Fruit fly (Drosophila melanogaster) whole organism, embryonic: ENCODE results near the gene cl.

ENCODE experiments used
- Ada2b ChIP-seq: fragments of 200-800 bp; sonication (Bioruptor generic); IDR thresholded peaks from 2 replicates; pipeline ENCODE4 v1.3.6; 2022; ENCODE audit warnings: missing biosample characterization, missing genetic modification characterization
- B-H1 ChIP-seq: fragments of 200-800 bp; sonication (Bioruptor generic); IDR thresholded peaks from 3 replicates; pipeline ENCODE4 v1.3.6; 2022; ENCODE audit warnings: missing biosample characterization, missing genetic modification characterization
- Blimp-1 ChIP-seq: fragments of 200-800 bp; sonication (Bioruptor generic); optimal IDR thresholded peaks from 3 replicates; lab custom pipeline; 2018; ENCODE audit warnings: missing biosample characterization, missing genetic modification characterization, mild to moderate bottlenecking, moderate library complexity, missing genetic modification reagents
- CG10366 ChIP-seq: fragments of 200-800 bp; sonication (Bioruptor generic); IDR thresholded peaks from 2 replicates; pipeline ENCODE4 v1.3.6; 2022; ENCODE audit warnings: missing biosample characterization, missing genetic modification characterization
- CG11093 ChIP-seq: fragments of 200-800 bp; sonication (Bioruptor generic); IDR thresholded peaks from 3 replicates; pipeline ENCODE4 v1.3.6; 2022; ENCODE audit warnings: missing biosample characterization, missing genetic modification characterization
- CG12071 ChIP-seq: fragments of 200-800 bp; sonication (Bioruptor generic); optimal IDR thresholded peaks from 3 replicates; lab custom pipeline; 2018; ENCODE audit warnings: missing biosample characterization, mild to moderate bottlenecking, missing genetic modification characterization
- CG13775 ChIP-seq: fragments of 200-800 bp; sonication (Bioruptor generic); optimal IDR thresholded peaks from 3 replicates; lab custom pipeline; 2017; ENCODE audit warnings: missing biosample characterization, mild to moderate bottlenecking, missing genetic modification characterization
- CG14667 ChIP-seq: fragments of 200-800 bp; sonication (Bioruptor generic); IDR thresholded peaks from 2 replicates; pipeline ENCODE4 v1.3.6; 2022; ENCODE audit warnings: missing biosample characterization, missing genetic modification characterization
- CG15696 ChIP-seq: fragments of 200-800 bp; sonication (Bioruptor generic); optimal IDR thresholded peaks from 2 replicates; lab custom pipeline; 2019; ENCODE audit warnings: missing biosample characterization, mild to moderate bottlenecking, missing genetic modification characterization, moderate library complexity
- CG2120 ChIP-seq: fragments of 200-800 bp; sonication (Bioruptor generic); optimal IDR thresholded peaks from 3 replicates; lab custom pipeline; 2016; ENCODE audit warnings: missing biosample characterization, missing genetic modification characterization
- CG2199 ChIP-seq: fragments of 200-800 bp; sonication (Bioruptor generic); IDR thresholded peaks from 3 replicates; pipeline ENCODE4 v1.3.6; 2022; ENCODE audit warnings: missing biosample characterization, missing genetic modification characterization
- CG2875 ChIP-seq: fragments of 200-800 bp; sonication (Bioruptor generic); optimal IDR thresholded peaks from 2 replicates; lab custom pipeline; 2017; ENCODE audit warnings: missing biosample characterization, mild to moderate bottlenecking, missing genetic modification characterization, missing genetic modification reagents
- CG30431 ChIP-seq: fragments of 200-800 bp; sonication (Bioruptor generic); optimal IDR thresholded peaks from 2 replicates; lab custom pipeline; 2017; ENCODE audit warnings: missing biosample characterization, missing genetic modification characterization
- CG34376 ChIP-seq: fragments of 200-800 bp; sonication (Bioruptor generic); optimal IDR thresholded peaks from 2 replicates; lab custom pipeline; 2018; ENCODE audit warnings: missing biosample characterization, mild to moderate bottlenecking, missing genetic modification characterization
- CG3838 ChIP-seq: fragments of 200-800 bp; sonication (Bioruptor generic); optimal IDR thresholded peaks from 3 replicates; lab custom pipeline; 2016; ENCODE audit warnings: missing biosample characterization, missing genetic modification characterization
- CG5180 ChIP-seq: fragments of 200-800 bp; sonication (Bioruptor generic); optimal IDR thresholded peaks from 3 replicates; lab custom pipeline; 2017; ENCODE audit warnings: missing biosample characterization, missing genetic modification characterization, mild to moderate bottlenecking, moderate library complexity, missing genetic modification reagents
- CG6683 ChIP-seq: fragments of 200-800 bp; sonication (Bioruptor generic); optimal IDR thresholded peaks from 2 replicates; lab custom pipeline; 2017; ENCODE audit warnings: missing biosample characterization, mild to moderate bottlenecking, missing genetic modification characterization, missing genetic modification reagents
- CG6765 ChIP-seq: fragments of 200-800 bp; sonication (Bioruptor generic); optimal IDR thresholded peaks from 3 replicates; lab custom pipeline; 2017; ENCODE audit warnings: missing biosample characterization, mild to moderate bottlenecking, missing genetic modification characterization
- CG6791 ChIP-seq: fragments of 200-800 bp; sonication (Bioruptor generic); IDR thresholded peaks from 3 replicates; pipeline ENCODE4 v1.3.6; 2022; ENCODE audit warnings: missing biosample characterization, missing genetic modification characterization; ENCODE audit not compliant: partially characterized antibody
- CG9215 ChIP-seq: fragments of 200-800 bp; sonication (Bioruptor generic); IDR thresholded peaks from 2 replicates; pipeline ENCODE4 v1.3.6; 2022; ENCODE audit warnings: missing biosample characterization, missing genetic modification characterization
- CG9797 ChIP-seq: fragments of 200-800 bp; sonication (Bioruptor generic); optimal IDR thresholded peaks from 3 replicates; lab custom pipeline; 2018; ENCODE audit warnings: missing biosample characterization, mild to moderate bottlenecking, missing genetic modification characterization
- CkIIα-i1 ChIP-seq: fragments of 200-800 bp; sonication (Bioruptor generic); IDR thresholded peaks from 2 replicates; pipeline ENCODE4 v1.3.6; 2022; ENCODE audit warnings: missing biosample characterization, missing genetic modification characterization
- D19B ChIP-seq: fragments of 200-800 bp; sonication (Bioruptor generic); optimal IDR thresholded peaks from 2 replicates; lab custom pipeline; 2017; ENCODE audit warnings: missing biosample characterization, mild to moderate bottlenecking, missing genetic modification characterization
- Dip2 ChIP-seq: fragments of 200-800 bp; sonication (Bioruptor generic); IDR thresholded peaks from 2 replicates; pipeline ENCODE4 v1.3.6; 2022; ENCODE audit warnings: missing biosample characterization, missing genetic modification characterization
- Dref ChIP-seq: fragments of 200-800 bp; sonication (Bioruptor generic); IDR thresholded peaks from 2 replicates; pipeline ENCODE4 v1.3.6; 2022; ENCODE audit warnings: missing biosample characterization, missing genetic modification characterization
- ERR ChIP-seq: fragments of 200-800 bp; sonication (Bioruptor generic); optimal IDR thresholded peaks from 2 replicates; lab custom pipeline; 2016; ENCODE audit warnings: missing biosample characterization, missing genetic modification characterization
- Elba2 ChIP-seq: fragments of 200-800 bp; sonication (Bioruptor generic); optimal IDR thresholded peaks from 3 replicates; lab custom pipeline; 2016; ENCODE audit warnings: missing biosample characterization, missing genetic modification characterization
- Fer2 ChIP-seq: fragments of 200-800 bp; sonication (Bioruptor generic); optimal IDR thresholded peaks from 2 replicates; lab custom pipeline; 2018; ENCODE audit warnings: missing biosample characterization, mild to moderate bottlenecking, missing genetic modification characterization, moderate library complexity
- MBD-R2 ChIP-seq: fragments of 200-800 bp; sonication (Bioruptor generic); IDR thresholded peaks from 2 replicates; pipeline ENCODE4 v1.3.6; 2022; ENCODE audit warnings: missing biosample characterization, missing genetic modification characterization
- MTF-1 ChIP-seq: fragments of 200-800 bp; sonication (Bioruptor generic); optimal IDR thresholded peaks from 2 replicates; lab custom pipeline; 2018; ENCODE audit warnings: missing biosample characterization, mild to moderate bottlenecking, missing genetic modification characterization, borderline replicate concordance
- Rx ChIP-seq: fragments of 200-800 bp; sonication (Bioruptor generic); IDR thresholded peaks from 2 replicates; pipeline ENCODE4 v1.3.6; 2022; ENCODE audit warnings: missing biosample characterization, missing genetic modification characterization
- Ssrp ChIP-seq: fragments of 200-800 bp; sonication (Bioruptor generic); optimal IDR thresholded peaks from 2 replicates; lab custom pipeline; 2018; ENCODE audit warnings: missing biosample characterization, mild to moderate bottlenecking, missing genetic modification characterization, moderate library complexity
- ase ChIP-seq: fragments of 200-800 bp; sonication (Bioruptor generic); IDR thresholded peaks from 3 replicates; pipeline ENCODE4 v1.3.6; 2022; ENCODE audit warnings: missing biosample characterization, missing genetic modification characterization
- dati ChIP-seq: fragments of 200-800 bp; sonication (Bioruptor generic); IDR thresholded peaks from 2 replicates; pipeline ENCODE4 v1.3.6; 2022; ENCODE audit warnings: missing biosample characterization, missing genetic modification characterization
- ems ChIP-seq: fragments of 200-800 bp; sonication (Bioruptor generic); optimal IDR thresholded peaks from 3 replicates; lab custom pipeline; 2016; ENCODE audit warnings: missing biosample characterization, missing genetic modification characterization
- en ChIP-seq: fragments of 200-800 bp; sonication (Bioruptor generic); optimal IDR thresholded peaks from 2 replicates; lab custom pipeline; 2016; ENCODE audit warnings: missing biosample characterization, missing genetic modification characterization
- gem ChIP-seq: fragments of 200-800 bp; sonication (Bioruptor generic); optimal IDR thresholded peaks from 2 replicates; lab custom pipeline; 2019; ENCODE audit warnings: missing biosample characterization, mild to moderate bottlenecking, missing genetic modification characterization, moderate library complexity
- jumu ChIP-seq: fragments of 200-800 bp; sonication (Bioruptor generic); optimal IDR thresholded peaks from 3 replicates; lab custom pipeline; 2016; ENCODE audit warnings: missing biosample characterization, missing genetic modification characterization
- ken ChIP-seq: fragments of 200-800 bp; sonication (Bioruptor generic); IDR thresholded peaks from 3 replicates; pipeline ENCODE4 v1.3.6; 2022; ENCODE audit warnings: missing biosample characterization, missing genetic modification characterization
- org-1 ChIP-seq: fragments of 200-800 bp; sonication (Bioruptor generic); optimal IDR thresholded peaks from 2 replicates; lab custom pipeline; 2017; ENCODE audit warnings: missing biosample characterization, missing genetic modification characterization
- pho ChIP-seq: fragments of 200-800 bp; sonication (Bioruptor generic); optimal IDR thresholded peaks from 2 replicates; lab custom pipeline; 2016; ENCODE audit warnings: missing biosample characterization, missing genetic modification characterization
- prd ChIP-seq, 3 experiments: fragments of >200 bp in 2 of 3; fragments of 200-800 bp in 1 of 3; sonication (Bioruptor generic) in 1 of 3; optimal IDR thresholded peaks in 2 of 3; IDR thresholded peaks in 1 of 3; 2 replicates in 2 of 3; 3 replicates in 1 of 3; pipeline versions ENCODE4 v1.3.6 to Lab custom; 2017 to 2022; ENCODE audit warnings: missing biosample characterization in 1 of 3, missing genetic modification characterization in 1 of 3
- pros ChIP-seq: fragments of 200-800 bp; sonication (Bioruptor generic); optimal IDR thresholded peaks from 3 replicates; lab custom pipeline; 2019; ENCODE audit warnings: missing biosample characterization, mild to moderate bottlenecking, missing genetic modification characterization, moderate library complexity
- sc ChIP-seq, 3 experiments: fragments of >200 bp in 2 of 3; fragments of 200-800 bp in 1 of 3; sonication (Bioruptor generic) in 1 of 3; optimal IDR thresholded peaks; 2 replicates in 2 of 3; 3 replicates in 1 of 3; lab custom pipeline; 2017; ENCODE audit warnings: mild to moderate bottlenecking in 1 of 3, missing biosample characterization in 1 of 3, missing genetic modification characterization in 1 of 3, missing genetic modification reagents in 1 of 3
- sisA ChIP-seq: fragments of 200-800 bp; sonication (Bioruptor generic); IDR thresholded peaks from 2 replicates; pipeline ENCODE4 v1.3.6; 2022; ENCODE audit warnings: missing biosample characterization, missing genetic modification characterization
- so ChIP-seq: fragments of 200-800 bp; sonication (Bioruptor generic); IDR thresholded peaks from 3 replicates; pipeline ENCODE4 v1.3.6; 2022; ENCODE audit warnings: missing biosample characterization, missing genetic modification characterization
- ttk ChIP-seq: fragments of 200-800 bp; sonication (Bioruptor generic); IDR thresholded peaks from 2 replicates; pipeline ENCODE4 v2.1.2; 2022; ENCODE audit warnings: missing biosample characterization, missing genetic modification characterization
- wdn ChIP-seq: fragments of 200-800 bp; sonication (Bioruptor generic); IDR thresholded peaks from 2 replicates; pipeline ENCODE4 v1.3.6; 2022; ENCODE audit warnings: missing biosample characterization, missing genetic modification characterization
- zen2 ChIP-seq: fragments of 200-800 bp; sonication (Bioruptor generic); IDR thresholded peaks from 3 replicates; pipeline ENCODE4 v1.3.6; 2022; ENCODE audit warnings: missing biosample characterization, missing genetic modification characterization; ENCODE audit not compliant: partially characterized antibody

Gene cl

dm6 chr2L:5523848-5524473, 4.0 kb downstream of the cl start, which contains the start of the genes Vps52 and Elp4 (continued):
- TF ChIP-seq CG14667 (GFP tag; lab: Robert Waterston, UW) (peak; percentile 28; the same call in 1 of the 2 replicates), Blimp-1 (GFP tag; lab: Kevin White, UChicago) (peak; percentile 75), CG30431 (GFP tag; lab: Kevin White, UChicago) (peak; percentile 21), dati (GFP tag; lab: Robert Waterston, UW) (no peak), CG12071 (GFP tag; lab: Kevin White, UChicago) (no peak), CG2120 (peak; percentile 84), D19B (GFP tag; lab: Kevin White, UChicago) (no peak), org-1 (no peak), gem (tag; lab: Kevin White, UChicago) (peak; percentile 88), zen2 (GFP tag; lab: Robert Waterston, UW) (peak; percentile 64; the same call in 2 of the 3 replicates), Fer2 (tag; lab: Kevin White, UChicago) (peak; percentile 71), sc (optimal IDR thresholded peaks at IDR 0.05; lab: Kevin White, UChicago) (no peak), sc (GFP tag; optimal IDR thresholded peaks at IDR 0.05; lab: Kevin White, UChicago) (peak; percentile 60), CG9797 (GFP tag; lab: Kevin White, UChicago) (peak; percentile 16), CG10366 (GFP tag; lab: Robert Waterston, UW) (peak; percentile 57), prd (optimal IDR thresholded peaks at IDR 0.05; lab: Kevin White, UChicago) (no peak), prd (GFP tag; IDR thresholded peaks at IDR 0.05; lab: Robert Waterston, UW) (peak; percentile 75), Dip2 (no peak), CG6765 (GFP tag; lab: Kevin White, UChicago) (peak; percentile 51), CG9215 (GFP tag; lab: Robert Waterston, UW) (peak; percentile 72), CG6791 (peak; percentile 80), Ada2b (GFP tag; lab: Robert Waterston, UW) (peak; percentile 56), ERR (GFP tag; lab: Kevin White, UChicago) (no peak), pros (GFP tag; lab: Kevin White, UChicago) (no peak), Ssrp (tag; lab: Kevin White, UChicago) (peak; percentile 81), CG5180 (GFP tag; lab: Kevin White, UChicago) (no peak), pho (GFP tag; lab: Kevin White, UChicago) (peak; percentile 75), ken (GFP tag; lab: Robert Waterston, UW) (peak; percentile 56; the same call in 1 of the 3 replicates), ems (GFP tag; lab: Kevin White, UChicago) (peak; percentile 16), Rx (GFP tag; lab: Robert Waterston, UW) (no peak), so (peak; percentile 64; the same call in 1 of the 3 replicates), ttk (GFP tag; lab: Robert Waterston, UW) (peak; percentile 58), MBD-R2 (GFP tag; lab: Robert Waterston, UW) (peak; percentile 67), MTF-1 (GFP tag; lab: Kevin White, UChicago) (no peak), Elba2 (GFP tag; lab: Kevin White, UChicago) (peak; percentile 42), CG13775 (peak; percentile 81), sisA (GFP tag; lab: Robert Waterston, UW) (peak; percentile 34; the same call in 1 of the 2 replicates), CG34376 (GFP tag; lab: Kevin White, UChicago) (peak; percentile 49), CG11093 (GFP tag; lab: Robert Waterston, UW) (no peak), en (GFP tag; lab: Kevin White, UChicago) (no peak), CG15696 (tag; lab: Kevin White, UChicago) (peak; percentile 70), Dref (GFP tag; lab: Robert Waterston, UW) (peak; percentile 83), CG6683 (GFP tag; lab: Kevin White, UChicago) (peak; percentile 54), CG3838 (peak; percentile 25), ase (GFP tag; lab: Robert Waterston, UW) (peak; percentile 40; the same call in 1 of the 3 replicates), CkIIα-i1 (no peak), CG2199 (GFP tag; lab: Robert Waterston, UW) (no peak), jumu (GFP tag; lab: Kevin White, UChicago) (no peak), CG2875 (GFP tag; lab: Kevin White, UChicago) (peak; percentile 16), B-H1 (GFP tag; lab: Robert Waterston, UW) (0 out of 3 replicates have a peak, but pooled peaks have one; percentile 46), wdn (GFP tag; lab: Robert Waterston, UW) (peak; percentile 63)
